Fruit fly (Drosophila melanogaster): ENCODE results near the gene CG7126.

Gene CG7126

dm6 chr3R:18301569-18301968 lies 1.1 kb downstream of the CG7126 start, which contains the start of gene Polr1E (continued):
- TF ChIP-seq unc-4 (GFP tag; IDR thresholded peaks at IDR 0.05; ENCODE audit: partially characterized antibody) (peak; percentile 62), vnd (GFP tag; IDR thresholded peaks at IDR 0.05; ENCODE audit: partially characterized antibody) (peak; percentile 50; the same call in 2 of the 3 replicates), CG9817 (tag; optimal IDR thresholded peaks at IDR 0.05) (no peak), org-1 (GFP tag; optimal IDR thresholded peaks at IDR 0.05) (no peak), Xbp1 (GFP tag; optimal IDR thresholded peaks at IDR 0.05) (peak; percentile 24), H15 (GFP tag; IDR thresholded peaks at IDR 0.05) (no peak), CG14860 (GFP tag; IDR thresholded peaks at IDR 0.05; ENCODE audit: partially characterized antibody) (peak; percentile 62; the same call in 2 of the 3 replicates), CG12942 (GFP tag; optimal IDR thresholded peaks at IDR 0.05) (no peak), YL-1 (GFP tag; optimal IDR thresholded peaks at IDR 0.05) (peak; percentile 83), gro (GFP tag; optimal IDR thresholded peaks at IDR 0.05) (peak; percentile 57), CG2199 (GFP tag; IDR thresholded peaks at IDR 0.05) (peak; percentile 63; the same call in 1 of the 3 replicates), HmgZ (tag; optimal IDR thresholded peaks at IDR 0.05) (peak; percentile 41), C15 (GFP tag; IDR thresholded peaks at IDR 0.05) (no peak), peb (GFP tag; IDR thresholded peaks at IDR 0.05) (no peak), CG6765 (GFP tag; optimal IDR thresholded peaks at IDR 0.05) (no peak), Sry-β (GFP tag; optimal IDR thresholded peaks at IDR 0.05) (no peak), aop (GFP tag; IDR thresholded peaks at IDR 0.05) (no peak), Nf-YA (GFP tag; IDR thresholded peaks at IDR 0.05) (no peak), pnt (GFP tag; optimal IDR thresholded peaks at IDR 0.05) (no peak), nau (GFP tag; optimal IDR thresholded peaks at IDR 0.05) (no peak), CG13123 (GFP tag; optimal IDR thresholded peaks at IDR 0.05) (no peak), CoRest (tag; optimal IDR thresholded peaks at IDR 0.05) (peak; percentile 60), CG2116 (GFP tag; optimal IDR thresholded peaks at IDR 0.05) (peak; percentile 65), NC2α (GFP tag; optimal IDR thresholded peaks at IDR 0.05) (no peak), sug (tag; optimal IDR thresholded peaks at IDR 0.05) (peak; percentile 43), crp (GFP tag; optimal IDR thresholded peaks at IDR 0.05) (peak; percentile 66 to 96), Spps (tag; optimal IDR thresholded peaks at IDR 0.05) (no peak), CG3281 (GFP tag; optimal IDR thresholded peaks at IDR 0.05) (no peak), H2.0 (GFP tag; IDR thresholded peaks at IDR 0.05) (no peak), CG11695 (GFP tag; IDR thresholded peaks at IDR 0.05) (no peak), Oaz (GFP tag; IDR thresholded peaks at IDR 0.05) (no peak), ash1 (GFP tag; optimal IDR thresholded peaks at IDR 0.05) (no peak), CG17361 (GFP tag; IDR thresholded peaks at IDR 0.05) (no peak), nmo (GFP tag; optimal IDR thresholded peaks at IDR 0.05) (peak; percentile 39), CG4404 (GFP tag; IDR thresholded peaks at IDR 0.05) (no peak), Opbp (GFP tag; IDR thresholded peaks at IDR 0.05; ENCODE audit: partially characterized antibody) (peak; percentile 63; the same call in 2 of the 3 replicates), Fer3 (tag; optimal IDR thresholded peaks at IDR 0.05) (no peak), CG5180 (GFP tag; optimal IDR thresholded peaks at IDR 0.05) (no peak), B-H1 (GFP tag; IDR thresholded peaks at IDR 0.05) (no peak), usp (GFP tag; optimal IDR thresholded peaks at IDR 0.05) (no peak), Jarid2 (GFP tag; optimal IDR thresholded peaks at IDR 0.05) (no peak), gcm (GFP tag; optimal IDR thresholded peaks at IDR 0.05) (no peak), sd (tag; optimal IDR thresholded peaks at IDR 0.05) (no peak), CG10654 (GFP tag; optimal IDR thresholded peaks at IDR 0.05) (no peak), bbx (GFP tag; IDR thresholded peaks at IDR 0.05; ENCODE audit: partially characterized antibody) (peak; percentile 75), Med (GFP tag) (peak; percentile 60), CG8924 (tag; optimal IDR thresholded peaks at IDR 0.05) (peak; percentile 12), E2f1 (GFP tag; IDR thresholded peaks at IDR 0.05) (no peak), CG12659 (GFP tag; optimal IDR thresholded peaks at IDR 0.05) (peak; percentile 64), CG3163 (GFP tag; optimal IDR thresholded peaks at IDR 0.05) (no peak), kay (GFP tag; optimal IDR thresholded peaks at IDR 0.05) (no peak)
